Fruit fly (Drosophila melanogaster) whole organism, embryonic: Measurements from ENCODE around the gene CG10286.
A peak's percentile ranks its signal among the peaks of the same experiment; 100 is the strongest.

Experiments used
- Blimp-1 ChIP-seq: fragments of 200-800 bp; sonication (Bioruptor generic); optimal IDR thresholded peaks from 3 replicates; lab custom pipeline; 2018; ENCODE audit warnings: missing biosample characterization, missing genetic modification characterization, mild to moderate bottlenecking, moderate library complexity, missing genetic modification reagents
- CG11504 ChIP-seq: fragments of 200-800 bp; sonication (Bioruptor generic); optimal IDR thresholded peaks from 3 replicates; lab custom pipeline; 2019; ENCODE audit warnings: missing biosample characterization, mild to moderate bottlenecking, missing genetic modification characterization, moderate library complexity
- CG12769 ChIP-seq: fragments of 200-800 bp; sonication (Bioruptor generic); optimal IDR thresholded peaks from 2 replicates; lab custom pipeline; 2019; ENCODE audit warnings: missing biosample characterization, mild to moderate bottlenecking, missing genetic modification characterization, moderate library complexity
- CG13123 ChIP-seq: fragments of 200-800 bp; sonication (Bioruptor generic); optimal IDR thresholded peaks from 2 replicates; lab custom pipeline; 2016; ENCODE audit warnings: missing biosample characterization, missing genetic modification characterization
- CG14050 ChIP-seq: fragments of 200-800 bp; sonication (Bioruptor generic); IDR thresholded peaks from 3 replicates; pipeline ENCODE4 v1.3.6; 2022; ENCODE audit warnings: missing biosample characterization, missing genetic modification characterization
- CG15479 ChIP-seq: fragments of 200-800 bp; sonication (Bioruptor generic); optimal IDR thresholded peaks from 3 replicates; lab custom pipeline; 2019; ENCODE audit warnings: missing biosample characterization, mild to moderate bottlenecking, missing genetic modification characterization, moderate library complexity
- CG16863 ChIP-seq: fragments of 200-800 bp; sonication (Bioruptor generic); optimal IDR thresholded peaks from 3 replicates; lab custom pipeline; 2016; ENCODE audit warnings: missing biosample characterization, missing genetic modification characterization
- CG17385 ChIP-seq: fragments of 200-800 bp; sonication (Bioruptor generic); optimal IDR thresholded peaks from 3 replicates; lab custom pipeline; 2018; ENCODE audit warnings: missing biosample characterization, mild to moderate bottlenecking, missing genetic modification characterization
- CG18599 ChIP-seq: fragments of 200-800 bp; sonication (Bioruptor generic); optimal IDR thresholded peaks from 3 replicates; lab custom pipeline; 2017; ENCODE audit warnings: missing biosample characterization, missing genetic modification characterization, mild to moderate bottlenecking, moderate library complexity, missing genetic modification reagents
- CG2889 ChIP-seq: fragments of 200-800 bp; sonication (Bioruptor generic); IDR thresholded peaks from 3 replicates; pipeline ENCODE4 v1.3.6; 2022; ENCODE audit warnings: missing biosample characterization, missing genetic modification characterization
- CG32772 ChIP-seq: fragments of 200-800 bp; sonication (Bioruptor generic); IDR thresholded peaks from 2 replicates; pipeline ENCODE4 v1.3.6; 2022; ENCODE audit warnings: missing biosample characterization, missing genetic modification characterization
- CG4328 ChIP-seq: fragments of 200-800 bp; sonication (Bioruptor generic); optimal IDR thresholded peaks from 3 replicates; lab custom pipeline; 2017; ENCODE audit warnings: missing biosample characterization, missing genetic modification reagents, missing genetic modification characterization
- CG43689 ChIP-seq: fragments of 200-800 bp; sonication (Bioruptor generic); IDR thresholded peaks from 2 replicates; pipeline ENCODE4 v1.3.6; 2022; ENCODE audit warnings: missing biosample characterization, missing genetic modification characterization
- CG8478 ChIP-seq: fragments of >200 bp; optimal IDR thresholded peaks from 2 replicates; lab custom pipeline; 2018
- CG9609 ChIP-seq: fragments of 200-800 bp; sonication (Bioruptor generic); optimal IDR thresholded peaks from 3 replicates; lab custom pipeline; 2016; ENCODE audit warnings: missing biosample characterization, missing genetic modification characterization
- CG9876 ChIP-seq: fragments of 200-800 bp; sonication (Bioruptor generic); optimal IDR thresholded peaks from 2 replicates; lab custom pipeline; 2016; ENCODE audit warnings: missing biosample characterization, missing genetic modification characterization
- Deaf1 ChIP-seq: fragments of 200-800 bp; optimal IDR thresholded peaks from 3 replicates; lab custom pipeline; 2019; ENCODE audit warnings: missing biosample characterization, mild to moderate bottlenecking, missing genetic modification characterization, moderate library complexity
- Eip74EF ChIP-seq, 2 experiments: fragments of 200-800 bp in 1 of 2; fragments of >200 bp in 1 of 2; sonication (Bioruptor generic) in 1 of 2; optimal IDR thresholded peaks; 2 replicates each; lab custom pipeline; 2017 to 2019; ENCODE audit warnings: missing biosample characterization in 2 of 2, missing genetic modification characterization in 2 of 2, mild to moderate bottlenecking in 1 of 2, moderate library complexity in 1 of 2
- HmgZ ChIP-seq: fragments of 200-800 bp; sonication (Bioruptor generic); optimal IDR thresholded peaks from 2 replicates; lab custom pipeline; 2018; ENCODE audit warnings: missing biosample characterization, mild to moderate bottlenecking, missing genetic modification characterization
- Hmr ChIP-seq: fragments of 200-800 bp; sonication (Bioruptor generic); optimal IDR thresholded peaks from 3 replicates; lab custom pipeline; 2017; ENCODE audit warnings: mild to moderate bottlenecking, missing biosample characterization, missing genetic modification reagents, missing genetic modification characterization
- Myb ChIP-seq: fragments of 200-800 bp; sonication (Bioruptor generic); optimal IDR thresholded peaks from 2 replicates; lab custom pipeline; 2016; ENCODE audit warnings: missing biosample characterization, missing genetic modification characterization
- NC2α ChIP-seq: fragments of 200-800 bp; sonication (Bioruptor generic); optimal IDR thresholded peaks from 2 replicates; lab custom pipeline; 2016; ENCODE audit warnings: missing biosample characterization, missing genetic modification characterization
- NK7.1 ChIP-seq: fragments of 200-800 bp; sonication (Bioruptor generic); optimal IDR thresholded peaks from 3 replicates; lab custom pipeline; 2016; ENCODE audit warnings: missing biosample characterization, missing genetic modification characterization
- Nf-YB ChIP-seq: fragments of 200-800 bp; sonication (Bioruptor generic); optimal IDR thresholded peaks from 3 replicates; lab custom pipeline; 2019; ENCODE audit warnings: missing biosample characterization, mild to moderate bottlenecking, missing genetic modification characterization, moderate library complexity
- Opbp ChIP-seq: fragments of 200-800 bp; sonication (Bioruptor generic); IDR thresholded peaks from 3 replicates; pipeline ENCODE4 v1.3.6; 2022; ENCODE audit warnings: missing biosample characterization, missing genetic modification characterization; ENCODE audit not compliant: partially characterized antibody
- Rfx ChIP-seq: fragments of 200-800 bp; sonication (Bioruptor generic); IDR thresholded peaks from 2 replicates; pipeline ENCODE4 v1.3.6; 2022; ENCODE audit warnings: missing biosample characterization, missing genetic modification characterization
- Sox100B ChIP-seq: fragments of 200-800 bp; sonication (Bioruptor generic); optimal IDR thresholded peaks from 3 replicates; lab custom pipeline; 2018; ENCODE audit warnings: missing biosample characterization, mild to moderate bottlenecking, missing genetic modification characterization
- Stat92E ChIP-seq, 3 experiments: fragments of >200 bp in 2 of 3; fragments of 200-800 bp in 1 of 3; sonication (Bioruptor generic) in 1 of 3; optimal IDR thresholded peaks; 2 replicates each; lab custom pipeline; 2017 to 2019; ENCODE audit warnings: missing biosample characterization in 3 of 3, missing genetic modification characterization in 3 of 3, mild to moderate bottlenecking in 1 of 3, moderate library complexity in 1 of 3
- Tbp ChIP-seq: fragments of >200 bp; optimal IDR thresholded peaks from 2 replicates; lab custom pipeline; 2018; ENCODE audit warnings: missing biosample characterization, missing genetic modification characterization
- ato ChIP-seq: fragments of 200-800 bp; sonication (Bioruptor generic); IDR thresholded peaks from 2 replicates; pipeline ENCODE4 v1.3.6; 2022; ENCODE audit warnings: missing biosample characterization, missing genetic modification characterization; ENCODE audit not compliant: partially characterized antibody
- crc ChIP-seq: fragments of 200-800 bp; sonication (Bioruptor generic); optimal IDR thresholded peaks from 2 replicates; lab custom pipeline; 2016; ENCODE audit warnings: missing biosample characterization, missing genetic modification characterization
- cwo ChIP-seq: fragments of 200-800 bp; sonication (Bioruptor generic); optimal IDR thresholded peaks from 3 replicates; lab custom pipeline; 2017; ENCODE audit warnings: missing biosample characterization, missing genetic modification characterization, mild to moderate bottlenecking, moderate library complexity, missing genetic modification reagents
- emc ChIP-seq: fragments of 200-800 bp; sonication (Bioruptor generic); optimal IDR thresholded peaks from 2 replicates; lab custom pipeline; 2016; ENCODE audit warnings: missing biosample characterization, missing genetic modification characterization
- grn ChIP-seq: fragments of 200-800 bp; sonication (Bioruptor generic); optimal IDR thresholded peaks from 3 replicates; lab custom pipeline; 2017; ENCODE audit warnings: missing biosample characterization, missing genetic modification characterization
- gsb ChIP-seq: fragments of 200-800 bp; sonication (Bioruptor generic); IDR thresholded peaks from 2 replicates; pipeline ENCODE4 v1.3.6; 2022; ENCODE audit warnings: missing biosample characterization, missing genetic modification characterization
- gt ChIP-seq: fragments of 200-800 bp; sonication (Bioruptor generic); IDR thresholded peaks from 2 replicates; pipeline ENCODE4 v1.3.6; 2022; ENCODE audit warnings: missing biosample characterization, missing genetic modification characterization
- hbn ChIP-seq: fragments of 200-800 bp; sonication (Bioruptor generic); IDR thresholded peaks from 2 replicates; pipeline ENCODE4 v1.3.6; 2022; ENCODE audit warnings: missing biosample characterization, missing genetic modification characterization; ENCODE audit not compliant: partially characterized antibody
- hth ChIP-seq: fragments of >200 bp; optimal IDR thresholded peaks from 2 replicates; lab custom pipeline; 2017; ENCODE audit warnings: inconsistent platforms
- lmd ChIP-seq: fragments of 200-800 bp; sonication (Bioruptor generic); IDR thresholded peaks from 2 replicates; pipeline ENCODE4 v1.3.6; 2022; ENCODE audit warnings: missing biosample characterization, missing genetic modification characterization
- nau ChIP-seq: fragments of 200-800 bp; sonication (Bioruptor generic); optimal IDR thresholded peaks from 3 replicates; lab custom pipeline; 2017; ENCODE audit warnings: missing biosample characterization, mild to moderate bottlenecking, missing genetic modification characterization, missing genetic modification reagents
- nom ChIP-seq: fragments of 200-800 bp; sonication (Bioruptor generic); optimal IDR thresholded peaks from 2 replicates; lab custom pipeline; 2017; ENCODE audit warnings: missing biosample characterization, missing genetic modification characterization, mild to moderate bottlenecking, moderate library complexity, missing genetic modification reagents
- oc ChIP-seq: fragments of 200-800 bp; sonication (Bioruptor generic); optimal IDR thresholded peaks from 2 replicates; lab custom pipeline; 2018; ENCODE audit warnings: missing biosample characterization, mild to moderate bottlenecking, missing genetic modification characterization, moderate library complexity
- pfk ChIP-seq: fragments of 200-800 bp; sonication (Bioruptor generic); optimal IDR thresholded peaks from 2 replicates; lab custom pipeline; 2018; ENCODE audit warnings: missing biosample characterization, mild to moderate bottlenecking, missing genetic modification characterization, moderate library complexity
- run ChIP-seq: fragments of 200-800 bp; sonication (Bioruptor generic); optimal IDR thresholded peaks from 3 replicates; lab custom pipeline; 2018; ENCODE audit warnings: missing biosample characterization, mild to moderate bottlenecking, missing genetic modification characterization
- sens ChIP-seq: fragments of 200-800 bp; sonication (Bioruptor generic); peaks from one replicate; lab custom pipeline; 2016; ENCODE audit warnings: missing biosample characterization, missing genetic modification characterization
- slou ChIP-seq: fragments of 200-800 bp; sonication (Bioruptor generic); optimal IDR thresholded peaks from 3 replicates; lab custom pipeline; 2016; ENCODE audit warnings: missing biosample characterization, missing genetic modification characterization
- so ChIP-seq: fragments of 200-800 bp; sonication (Bioruptor generic); IDR thresholded peaks from 3 replicates; pipeline ENCODE4 v1.3.6; 2022; ENCODE audit warnings: missing biosample characterization, missing genetic modification characterization
- tll ChIP-seq, 2 experiments: fragments of 200-800 bp in 1 of 2; fragments of >200 bp in 1 of 2; sonication (Bioruptor generic) in 1 of 2; optimal IDR thresholded peaks; 2 replicates each; lab custom pipeline; 2017 to 2019; ENCODE audit warnings: missing biosample characterization in 2 of 2, missing genetic modification characterization in 2 of 2, mild to moderate bottlenecking in 1 of 2, moderate library complexity in 1 of 2
- z ChIP-seq: fragments of 200-800 bp; sonication (Bioruptor generic); IDR thresholded peaks from 3 replicates; pipeline ENCODE4 v1.3.6; 2022; ENCODE audit warnings: missing biosample characterization, missing genetic modification characterization
- zfh1 ChIP-seq: fragments of 200-800 bp; sonication (Bioruptor generic); IDR thresholded peaks from 3 replicates; pipeline ENCODE4 v1.3.6; 2022; ENCODE audit warnings: missing biosample characterization, missing genetic modification characterization

The CG10286 gene

dm6 chr3R:6402522-6403171 lies 33.9 kb downstream of the CG10286 start (continued):
- no peak for TF ChIP-seq gt (GFP tag; lab: Robert Waterston, UW)
- TF ChIP-seq slou (GFP tag; lab: Kevin White, UChicago), result no peak
- no peak for TF ChIP-seq Sox100B
- no peak for TF ChIP-seq ato
- no peak for TF ChIP-seq Rfx (GFP tag; lab: Robert Waterston, UW)
- no peak for TF ChIP-seq Tbp (GFP tag; lab: Kevin White, UChicago)
- no peak for TF ChIP-seq HmgZ (tag; lab: Kevin White, UChicago)
- TF ChIP-seq Blimp-1 (GFP tag; lab: Kevin White, UChicago), result no peak
- TF ChIP-seq Myb (GFP tag; lab: Kevin White, UChicago), result no peak
- TF ChIP-seq CG2889 (GFP tag; lab: Robert Waterston, UW), result no peak
- peak; percentile 25 for TF ChIP-seq grn (GFP tag; lab: Kevin White, UChicago)
- TF ChIP-seq hbn, result no peak
- no peak for TF ChIP-seq CG11504
- no peak for TF ChIP-seq CG43689 (GFP tag; lab: Robert Waterston, UW)
- no peak for TF ChIP-seq CG9609 (GFP tag; lab: Kevin White, UChicago)
- no peak for TF ChIP-seq Deaf1 (tag; lab: Kevin White, UChicago)
- peak; percentile 58 for TF ChIP-seq sens (GFP tag; lab: Kevin White, UChicago)
- no peak for TF ChIP-seq hth (lab: Kevin White, UChicago)
- no peak for TF ChIP-seq lmd (GFP tag; lab: Robert Waterston, UW)
- no peak for TF ChIP-seq CG32772
- no peak for TF ChIP-seq NC2α
- no peak for TF ChIP-seq Nf-YB (GFP tag; lab: Kevin White, UChicago)
- TF ChIP-seq z (GFP tag; lab: Robert Waterston, UW), result no peak
- no peak for TF ChIP-seq nau
- no peak for TF ChIP-seq emc
- TF ChIP-seq NK7.1, result no peak
- TF ChIP-seq CG18599, result no peak
- TF ChIP-seq cwo (GFP tag; lab: Kevin White, UChicago), result peak; percentile 5
- no peak for TF ChIP-seq oc
- TF ChIP-seq CG8478 (lab: Kevin White, UChicago), result no peak
- no peak for TF ChIP-seq Opbp (GFP tag; lab: Robert Waterston, UW)
- TF ChIP-seq gsb (GFP tag; lab: Robert Waterston, UW), result no peak
- peak; percentile 22 for TF ChIP-seq CG12769
- no peak for TF ChIP-seq pfk
- TF ChIP-seq tll (GFP tag; optimal IDR thresholded peaks at IDR 0.05; lab: Kevin White, UChicago), result no peak
- TF ChIP-seq run (tag; lab: Kevin White, UChicago), result no peak
- no peak for TF ChIP-seq CG14050 (GFP tag; lab: Robert Waterston, UW)
- no peak for TF ChIP-seq CG16863 (GFP tag; lab: Kevin White, UChicago)
- no peak for TF ChIP-seq zfh1 (GFP tag; lab: Robert Waterston, UW)
- no peak for TF ChIP-seq crc (GFP tag; lab: Kevin White, UChicago)
- peak; percentile 10 for TF ChIP-seq CG15479 (GFP tag; lab: Kevin White, UChicago)
- TF ChIP-seq nom, result peak; percentile 55
- no peak for TF ChIP-seq CG9876
- TF ChIP-seq Hmr, result no peak
- TF ChIP-seq CG13123 (GFP tag; lab: Kevin White, UChicago), result no peak
- no peak for TF ChIP-seq Stat92E (GFP tag; optimal IDR thresholded peaks at IDR 0.05; lab: Kevin White, UChicago)
- TF ChIP-seq Eip74EF (GFP tag; optimal IDR thresholded peaks at IDR 0.05; lab: Kevin White, UChicago), result peak in 1 of 2 experiments; percentile 11
- no peak for TF ChIP-seq CG17385 (GFP tag; lab: Kevin White, UChicago)
- TF ChIP-seq CG4328 (GFP tag; lab: Kevin White, UChicago), result no peak
- no peak for TF ChIP-seq so (GFP tag; lab: Robert Waterston, UW)
